Worm (Caenorhabditis elegans) whole organism, mixed stage, embryonic: ENCODE data around the gene arid-1.

Experiments used
- ces-1 ChIP-seq: fragments of 150-350 bp; optimal IDR thresholded peaks from 2 replicates; lab custom pipeline; 2014; ENCODE audit warnings: missing biosample characterization, missing genetic modification reagents, missing genetic modification characterization
- elt-1 ChIP-seq: sonication (generic microtip); optimal IDR thresholded peaks from 2 replicates; lab custom pipeline; 2017; ENCODE audit warnings: missing genetic modification characterization, mild to moderate bottlenecking, missing compliant biosample characterization, antibody characterized with exemption, moderate library complexity, borderline replicate concordance; ENCODE audit not compliant: insufficient read depth
- elt-3 ChIP-seq: fragments of 150-350 bp; optimal IDR thresholded peaks from 2 replicates; lab custom pipeline; 2014; ENCODE audit warnings: missing biosample characterization, missing genetic modification characterization
- nhr-28 ChIP-seq: fragments of 150-350 bp; optimal IDR thresholded peaks from 2 replicates; lab custom pipeline; 2014; ENCODE audit warnings: missing biosample characterization, missing genetic modification characterization
- snpc-4 ChIP-seq: fragments of 150-350 bp; optimal IDR thresholded peaks from 2 replicates; lab custom pipeline; 2014; ENCODE audit warnings: missing biosample characterization, missing genetic modification characterization
- unc-39 ChIP-seq: fragments of 150-350 bp; optimal IDR thresholded peaks from 2 replicates; lab custom pipeline; 2014; ENCODE audit warnings: missing biosample characterization, missing genetic modification characterization
- unc-62 ChIP-seq: fragments of 150-350 bp; optimal IDR thresholded peaks from 2 replicates; lab custom pipeline; 2014; ENCODE audit warnings: missing biosample characterization, missing genetic modification reagents, missing genetic modification characterization

ce11 chrV:194760-195159 is 8.8 kb downstream of the arid-1 start:
- no peak for TF ChIP-seq elt-3 (tag; lab: Kevin White, UChicago)
- no peak for TF ChIP-seq snpc-4 (tag; lab: Kevin White, UChicago)
- TF ChIP-seq unc-62 (GFP tag; lab: Kevin White, UChicago), result no peak
- TF ChIP-seq elt-1, result no peak
- TF ChIP-seq nhr-28 (tag; lab: Kevin White, UChicago), result no peak
- no peak for TF ChIP-seq ces-1 (GFP tag; lab: Kevin White, UChicago)
- TF ChIP-seq unc-39 (tag; lab: Kevin White, UChicago), result no peak
